Fruit fly (Drosophila melanogaster): ENCODE measurements around the gene jub.

jub gene

DNA sequence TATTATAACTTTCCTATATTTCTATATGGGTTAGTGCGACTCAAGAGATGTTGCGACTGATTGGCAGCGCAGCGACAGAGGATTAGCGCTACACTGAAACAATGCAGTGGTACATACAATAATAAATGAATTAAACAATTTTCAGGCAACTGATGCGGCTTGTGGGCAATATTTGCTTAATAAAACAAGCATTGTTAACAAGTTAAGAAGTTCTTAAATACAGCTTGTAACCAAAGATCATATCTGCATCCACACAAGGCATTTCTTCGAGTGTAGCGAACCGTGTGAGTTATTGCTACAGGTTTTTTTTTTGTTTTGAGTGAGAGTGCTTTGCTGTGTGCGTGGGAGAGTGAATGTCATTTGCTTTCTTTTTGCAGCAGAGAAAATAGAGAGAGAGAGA lies 8.8 kb upstream of the jub start (continued):
- TF ChIP-seq CG8765 (GFP tag; IDR thresholded peaks at IDR 0.05) (peak; percentile 49; the same call in 1 of the 2 replicates), Hand (GFP tag; optimal IDR thresholded peaks at IDR 0.05) (peak; percentile 43), yki (optimal IDR thresholded peaks at IDR 0.05) (no peak), CG32767 (GFP tag; IDR thresholded peaks at IDR 0.05) (peak; percentile 41; the same call in 1 of the 2 replicates), kni (GFP tag; optimal IDR thresholded peaks at IDR 0.05) (no peak), sc (optimal IDR thresholded peaks at IDR 0.05) (no peak), sc (GFP tag; optimal IDR thresholded peaks at IDR 0.05) (peak; percentile 59), CG11093 (GFP tag; IDR thresholded peaks at IDR 0.05) (no peak; the same call in 2 of the 3 replicates), CG11560 (tag; IDR thresholded peaks at IDR 0.05) (no peak), bcd (GFP tag; optimal IDR thresholded peaks at IDR 0.05) (peak; percentile 78), Antp (GFP tag; optimal IDR thresholded peaks at IDR 0.05) (peak; percentile 75), CG3838 (GFP tag; optimal IDR thresholded peaks at IDR 0.05) (peak; percentile 11), CG16813 (GFP tag; IDR thresholded peaks at IDR 0.05; ENCODE audit: partially characterized antibody) (no peak), gsb (GFP tag; IDR thresholded peaks at IDR 0.05) (0 out of 2 replicates have a peak, but pooled peaks have one; percentile 35), ara (GFP tag; IDR thresholded peaks at IDR 0.05) (peak; percentile 72; the same call in 1 of the 2 replicates), CG12104 (GFP tag; optimal IDR thresholded peaks at IDR 0.05) (peak; percentile 45), CG10366 (GFP tag; IDR thresholded peaks at IDR 0.05) (peak; percentile 74), NK7.1 (GFP tag; optimal IDR thresholded peaks at IDR 0.05) (peak; percentile 38), fd96Cb (tag; optimal IDR thresholded peaks at IDR 0.05) (peak; percentile 69), Adf1 (GFP tag; IDR thresholded peaks at IDR 0.05) (peak; percentile 65), CG4820 (GFP tag; optimal IDR thresholded peaks at IDR 0.05) (peak; percentile 83), kay (GFP tag; optimal IDR thresholded peaks at IDR 0.05) (peak; percentile 39), gfzf (GFP tag; optimal IDR thresholded peaks at IDR 0.05) (no peak), rib (GFP tag; IDR thresholded peaks at IDR 0.05) (no peak), CG4707 (GFP tag; optimal IDR thresholded peaks at IDR 0.05) (peak; percentile 34), Kr (GFP tag; optimal IDR thresholded peaks at IDR 0.05) (no peak), dmrt99B (tag; optimal IDR thresholded peaks at IDR 0.05) (peak; percentile 84), zfh2 (GFP tag; optimal IDR thresholded peaks at IDR 0.05) (peak; percentile 82), CG18619 (GFP tag; optimal IDR thresholded peaks at IDR 0.05) (peak; percentile 56), zen (tag; optimal IDR thresholded peaks at IDR 0.05) (peak; percentile 68), Bteb2 (GFP tag; optimal IDR thresholded peaks at IDR 0.05) (peak; percentile 40), CG7963 (GFP tag; IDR thresholded peaks at IDR 0.05; ENCODE audit: partially characterized antibody) (no peak), dmrt11E (tag; optimal IDR thresholded peaks at IDR 0.05) (peak; percentile 41), CG9932 (GFP tag; IDR thresholded peaks at IDR 0.05) (peak; percentile 55), CG15514 (GFP tag; optimal IDR thresholded peaks at IDR 0.05) (peak; percentile 50), CG4730 (GFP tag; IDR thresholded peaks at IDR 0.05) (peak; percentile 22; the same call in 1 of the 2 replicates), CG33213 (GFP tag; optimal IDR thresholded peaks at IDR 0.05) (peak; percentile 40), CG17612 (GFP tag; IDR thresholded peaks at IDR 0.05) (peak; percentile 46), kah (GFP tag; optimal IDR thresholded peaks at IDR 0.05) (peak; percentile 38), disco-r (GFP tag; optimal IDR thresholded peaks at IDR 0.05) (no peak), CG8944 (GFP tag; optimal IDR thresholded peaks at IDR 0.05) (peak; percentile 72), CG10431 (GFP tag; optimal IDR thresholded peaks at IDR 0.05) (no peak), Dbx (GFP tag; IDR thresholded peaks at IDR 0.05) (peak; percentile 39; the same call in 2 of the 3 replicates), bigmax (GFP tag; optimal IDR thresholded peaks at IDR 0.05) (no peak), CG7987 (GFP tag; optimal IDR thresholded peaks at IDR 0.05) (no peak), NfI (GFP tag; optimal IDR thresholded peaks at IDR 0.05) (peak; percentile 63), CG8478 (optimal IDR thresholded peaks at IDR 0.05) (no peak), Eip74EF (GFP tag; optimal IDR thresholded peaks at IDR 0.05) (peak in 1 of 2 experiments; percentile 63), gro (GFP tag; optimal IDR thresholded peaks at IDR 0.05) (peak; percentile 55), Dref (GFP tag; IDR thresholded peaks at IDR 0.05) (no peak), HLH54F (GFP tag; optimal IDR thresholded peaks at IDR 0.05) (peak; percentile 56), C15 (GFP tag; IDR thresholded peaks at IDR 0.05) (0 out of 3 replicates have a peak, but pooled peaks have one; percentile 35)

Measured in whole organism, embryonic.